Fruit fly (Drosophila melanogaster): ENCODE data around the gene Scsalpha1.

dm6 chr3L:3825485-3825813 lies 11.4 kb downstream of the Scsalpha1 start:
- TF ChIP-seq pan (optimal IDR thresholded peaks at IDR 0.05) (no peak), usp (GFP tag; optimal IDR thresholded peaks at IDR 0.05) (no peak), psq (optimal IDR thresholded peaks at IDR 0.05) (no peak), Dll (optimal IDR thresholded peaks at IDR 0.05) (no peak), CG8478 (optimal IDR thresholded peaks at IDR 0.05) (no peak), EcR (GFP tag; optimal IDR thresholded peaks at IDR 0.05) (no peak)

All from whole organism.